Worm (Caenorhabditis elegans) whole organism, L4/young adult: ENCODE results near the gene dmsr-11.
A peak's percentile ranks its signal among the peaks of the same experiment; 100 is the strongest.

Source experiments
- W03F9.2 ChIP-seq: fragments of 150-350 bp; optimal IDR thresholded peaks from 2 replicates; lab custom pipeline; 2014; ENCODE audit warnings: missing biosample characterization, missing genetic modification characterization
- dao-5 ChIP-seq: sonication (generic microtip); optimal IDR thresholded peaks from 2 replicates; lab custom pipeline; 2016; ENCODE audit warnings: missing genotype, missing genetic modification characterization, moderate library complexity, missing compliant biosample characterization
- him-1 ChIP-seq: sonication (generic microtip); optimal IDR thresholded peaks from 2 replicates; lab custom pipeline; 2016; ENCODE audit warnings: missing genotype, missing genetic modification reagents, missing genetic modification characterization, missing compliant biosample characterization

dmsr-11 gene

ce11 chrV:6784853-6785492, 18.9 kb downstream of the dmsr-11 start, which contains the start of the genes spn-4 and spe-39:
spn-4 (minus strand) TSS chrV:6784903.
spe-39 (plus strand) TSS chrV:6785451.
- TF ChIP-seq dao-5 (tag; lab: Kevin White, UChicago) (no peak), W03F9.2 (tag; lab: Kevin White, UChicago) (peak; percentile 75), him-1 (peak; percentile 48)

ce11 chrV:6783044-6783625, 20.8 kb downstream of the dmsr-11 start:
- TF ChIP-seq him-1 (no peak), W03F9.2 (tag; lab: Kevin White, UChicago) (no peak), dao-5 (tag; lab: Kevin White, UChicago) (no peak)

ce11 chrV:6782260-6782659, 21.6 kb downstream of the dmsr-11 start:
- TF ChIP-seq W03F9.2 (tag; lab: Kevin White, UChicago) (no peak), dao-5 (tag; lab: Kevin White, UChicago) (no peak), him-1 (no peak)

- TF ChIP-seq him-1 (no peak), dao-5 (tag; lab: Kevin White, UChicago) (no peak), W03F9.2 (tag; lab: Kevin White, UChicago) (no peak)
Observed at ce11 chrV:6780676-6781075, 23.2 kb downstream of the dmsr-11 start.

- TF ChIP-seq W03F9.2 (tag; lab: Kevin White, UChicago) (no peak), dao-5 (tag; lab: Kevin White, UChicago) (no peak), him-1 (no peak)
Observed at ce11 chrV:6780166-6780565, 23.7 kb downstream of the dmsr-11 start, which contains the start of gene ZC404.15. ZC404.15 (plus strand) TSS chrV:6780466.

ce11 chrV:6778457-6778856, 25.4 kb downstream of the dmsr-11 start:
- TF ChIP-seq dao-5 (tag; lab: Kevin White, UChicago) = no peak
- no peak for TF ChIP-seq him-1
- no peak for TF ChIP-seq W03F9.2 (tag; lab: Kevin White, UChicago)

- TF ChIP-seq W03F9.2 (tag; lab: Kevin White, UChicago) = no peak
- TF ChIP-seq dao-5 (tag; lab: Kevin White, UChicago) = no peak
- no peak for TF ChIP-seq him-1
Observed at ce11 chrV:6775708-6776107, 28.2 kb downstream of the dmsr-11 start, which contains the start of gene srh-28. srh-28 (minus strand) TSS chrV:6775808.

ce11 chrV:6773735-6774134, 30.2 kb downstream of the dmsr-11 start, which contains the start of gene ZC404.16:
ZC404.16 (minus strand) TSS chrV:6773835.
- TF ChIP-seq dao-5 (tag; lab: Kevin White, UChicago) = no peak
- TF ChIP-seq him-1 = no peak
- TF ChIP-seq W03F9.2 (tag; lab: Kevin White, UChicago) = no peak

- TF ChIP-seq W03F9.2 (tag; lab: Kevin White, UChicago) (no peak), him-1 (no peak), dao-5 (tag; lab: Kevin White, UChicago) (no peak)
Observed at ce11 chrV:6771645-6772044, 32.2 kb downstream of the dmsr-11 start, which contains the start of gene srh-30. srh-30 (minus strand) TSS chrV:6771745.

ce11 chrV:6769440-6769839, 34.5 kb downstream of the dmsr-11 start:
- TF ChIP-seq him-1 (no peak), W03F9.2 (tag; lab: Kevin White, UChicago) (no peak), dao-5 (tag; lab: Kevin White, UChicago) (no peak)

ce11 chrV:6768452-6768929, 35.4 kb downstream of the dmsr-11 start, which contains the start of the genes T25F10.1 and clik-1:
T25F10.1 (plus strand) TSS chrV:6768502.
clik-1 (minus strand) TSS chrV:6768732.
- TF ChIP-seq him-1 (no peak), dao-5 (tag; lab: Kevin White, UChicago) (no peak), W03F9.2 (tag; lab: Kevin White, UChicago) (no peak)

- no peak for TF ChIP-seq W03F9.2 (tag; lab: Kevin White, UChicago)
- no peak for TF ChIP-seq dao-5 (tag; lab: Kevin White, UChicago)
- no peak for TF ChIP-seq him-1
Observed at ce11 chrV:6767576-6767975, 36.3 kb downstream of the dmsr-11 start.

- TF ChIP-seq W03F9.2 (tag; lab: Kevin White, UChicago) (no peak), dao-5 (tag; lab: Kevin White, UChicago) (no peak), him-1 (no peak)
Observed at ce11 chrV:6764972-6765371, 38.9 kb downstream of the dmsr-11 start, which contains the start of gene bbs-8. bbs-8 (minus strand) TSS chrV:6765072.

- TF ChIP-seq dao-5 (tag; lab: Kevin White, UChicago) = no peak
- TF ChIP-seq W03F9.2 (tag; lab: Kevin White, UChicago) = no peak
- TF ChIP-seq him-1 = no peak
Observed at ce11 chrV:6762361-6762760, 41.5 kb downstream of the dmsr-11 start, which contains the start of gene T25F10.4. T25F10.4 (minus strand) TSS chrV:6762461.
